Worm (Caenorhabditis elegans) whole organism, L4/young adult: ENCODE measurements around the gene sru-31.

Experiments used
- W03F9.2 ChIP-seq: fragments of 150-350 bp; optimal IDR thresholded peaks from 2 replicates; lab custom pipeline; 2014; ENCODE audit warnings: missing biosample characterization, missing genetic modification characterization
- dao-5 ChIP-seq: sonication (generic microtip); optimal IDR thresholded peaks from 2 replicates; lab custom pipeline; 2016; ENCODE audit warnings: missing genotype, missing genetic modification characterization, moderate library complexity, missing compliant biosample characterization
- him-1 ChIP-seq: sonication (generic microtip); optimal IDR thresholded peaks from 2 replicates; lab custom pipeline; 2016; ENCODE audit warnings: missing genotype, missing genetic modification reagents, missing genetic modification characterization, missing compliant biosample characterization

- TF ChIP-seq him-1 (tag; lab: Kevin White, UChicago) = no peak
- TF ChIP-seq dao-5 = no peak
- TF ChIP-seq W03F9.2 (tag; lab: Kevin White, UChicago) = no peak
Measured at ce11 chrV:9811154-9811553, 5.3 kb upstream of the sru-31 start, which contains the start of gene sru-29.
